Worm (Caenorhabditis elegans): Measurements from ENCODE around the gene T20B12.5.
A peak's percentile ranks its signal among the peaks of the same experiment; 100 is the strongest.

The T20B12.5 gene

DNA sequence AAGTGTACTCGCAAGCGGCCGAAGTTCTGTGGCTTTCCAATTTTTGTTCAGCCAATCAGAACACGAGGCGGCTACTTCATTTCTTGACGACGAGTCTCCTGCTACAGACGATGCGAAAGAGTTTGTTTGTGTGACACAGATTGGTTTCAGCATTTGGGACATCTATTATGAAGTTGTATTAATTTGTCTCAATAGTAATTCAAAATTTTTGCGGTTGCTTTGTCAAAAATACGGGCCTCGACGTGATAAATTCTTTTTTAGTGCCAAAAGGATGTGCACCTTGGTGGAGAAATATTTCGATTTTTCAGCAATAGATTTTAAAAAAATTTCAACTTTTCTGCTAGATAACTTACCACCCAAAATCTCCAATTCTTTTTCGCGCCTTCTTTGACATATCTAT, 3.7 kb upstream of the T20B12.5 start:
- TF ChIP-seq unc-62 (GFP tag; optimal IDR thresholded peaks at IDR 0.05 in 1 of 2), result peak in 1 of 2 experiments; percentile 98
- no peak for TF ChIP-seq unc-62 (tag; optimal IDR thresholded peaks at IDR 0.05)
- TF ChIP-seq hlh-11 (tag; optimal IDR thresholded peaks at IDR 0.05), result no peak
- TF ChIP-seq daf-16 (GFP tag; optimal IDR thresholded peaks at IDR 0.05), result no peak
- TF ChIP-seq daf-16 (tag; optimal IDR thresholded peaks at IDR 0.05), result no peak
- no peak for TF ChIP-seq Y105C5A.15 (GFP tag; IDR thresholded peaks at IDR 0.05)
- TF ChIP-seq spr-1 (tag; optimal IDR thresholded peaks at IDR 0.05), result no peak

DNA sequence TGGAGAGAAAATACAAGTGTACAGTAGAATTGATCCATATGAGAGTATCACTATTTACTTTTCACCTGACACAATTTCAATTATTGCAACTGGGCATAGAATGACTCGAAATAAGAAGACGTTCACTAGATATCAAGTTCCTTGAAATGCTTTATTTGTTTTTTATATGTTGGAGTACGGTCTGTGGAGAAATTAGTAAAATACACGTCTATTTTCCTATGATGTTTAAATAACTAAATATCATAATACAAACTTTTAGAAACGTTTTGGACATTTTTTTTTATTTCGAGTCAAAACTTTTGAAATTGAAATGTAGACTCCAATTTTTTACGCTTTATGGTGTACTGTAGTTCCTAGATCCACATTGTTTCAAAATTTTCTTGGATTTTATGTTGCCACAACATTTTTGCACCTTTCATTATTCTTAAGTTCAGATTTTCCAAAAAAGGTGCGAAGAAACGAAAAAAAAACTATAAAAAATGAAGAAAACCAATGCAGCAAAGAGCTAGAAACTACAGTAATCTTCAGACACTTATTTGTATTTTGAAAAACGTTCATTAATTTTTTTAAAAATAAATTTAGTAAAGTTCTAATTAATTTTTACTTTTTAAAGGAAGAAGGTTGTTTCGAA, 2.6 kb upstream of the T20B12.5 start:
- TF ChIP-seq gei-8 (GFP tag; optimal IDR thresholded peaks at IDR 0.05) (peak; percentile 34), lin-38 (GFP tag; IDR thresholded peaks at IDR 0.05) (no peak), daf-12 (tag; optimal IDR thresholded peaks at IDR 0.05) (no peak), aha-1 (tag) (peak; percentile 53), mep-1 (tag; optimal IDR thresholded peaks at IDR 0.05) (peak; percentile 90), lsy-2 (tag; optimal IDR thresholded peaks at IDR 0.05) (peak in 1 of 2 experiments; percentile 53), zip-11 (GFP tag; IDR thresholded peaks at IDR 0.05) (no peak), Y75B8A.6 (GFP tag; IDR thresholded peaks at IDR 0.05) (0 out of 2 replicates have a peak, but pooled peaks have one; percentile 51), snpc-1.2 (GFP tag; IDR thresholded peaks at IDR 0.05) (peak; percentile 40; the same call in 1 of the 2 replicates), sdz-12 (GFP tag; optimal IDR thresholded peaks at IDR 0.05) (peak; percentile 83), duxl-1 (tag; optimal IDR thresholded peaks at IDR 0.05; ENCODE audit: poor library complexity) (peak; percentile 47), T26A8.4 (GFP tag; IDR thresholded peaks at IDR 0.05) (peak; percentile 81; the same call in 1 of the 2 replicates), hmg-1.1 (GFP tag; IDR thresholded peaks at IDR 0.05) (no peak), dve-1 (tag; optimal IDR thresholded peaks at IDR 0.05; ENCODE audit: insufficient read depth) (peak; percentile 1), nhr-102 (tag; optimal IDR thresholded peaks at IDR 0.05) (peak; percentile 68), daf-16 (GFP tag; optimal IDR thresholded peaks at IDR 0.05) (no peak), daf-16 (tag; optimal IDR thresholded peaks at IDR 0.05) (peak; percentile 33), hlh-30 (tag; optimal IDR thresholded peaks at IDR 0.05; ENCODE audit: insufficient read depth) (no peak), php-3 (GFP tag; IDR thresholded peaks at IDR 0.05) (no peak), D1046.2 (GFP tag; IDR thresholded peaks at IDR 0.05) (peak; percentile 85), nhr-48 (tag; optimal IDR thresholded peaks at IDR 0.05) (peak; percentile 38), zfp-3 (GFP tag; conservative IDR thresholded peaks at IDR 0.05) (peak; percentile 70; the same call in 1 of the 2 replicates)

ce11 chrIII:7365602-7366001, 1.3 kb downstream of the T20B12.5 start, which contains the start of gene F08F8.11:
Gene F08F8.11 (plus strand): TSS chrIII:7365902.
- TF ChIP-seq mxl-3 (GFP tag; optimal IDR thresholded peaks at IDR 0.05) (no peak), nhr-11 (tag; optimal IDR thresholded peaks at IDR 0.05) (no peak), mep-1 (tag; optimal IDR thresholded peaks at IDR 0.05) (no peak), lin-29 (GFP tag; IDR thresholded peaks at IDR 0.05) (no peak), ztf-7 (tag; optimal IDR thresholded peaks at IDR 0.05) (no peak), aha-1 (tag) (peak; percentile 84)

DNA sequence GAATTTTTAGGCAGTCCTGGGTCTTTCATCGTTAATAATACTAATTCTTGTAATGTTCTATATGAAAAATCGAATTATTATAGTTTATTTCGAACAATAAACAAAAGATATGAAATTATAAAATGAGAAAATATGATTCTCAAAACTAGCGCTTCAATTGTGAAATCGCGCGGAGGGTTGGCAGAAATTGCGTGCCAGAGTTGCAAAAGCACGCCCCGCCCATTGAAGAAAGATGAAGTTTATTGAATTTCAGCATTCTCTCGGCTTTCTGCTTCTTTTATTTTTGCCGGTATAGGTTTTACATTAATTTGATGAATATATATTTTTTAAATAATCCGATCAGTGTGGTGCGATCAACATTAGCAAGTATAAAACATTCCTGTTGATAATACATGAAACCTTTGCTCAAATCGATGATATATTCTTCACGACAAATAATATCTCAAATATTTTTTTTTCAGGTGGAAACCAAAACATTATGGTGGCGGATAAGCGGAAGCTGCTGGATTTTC, 7.8 kb downstream of the T20B12.5 start, which contains the start of the genes eco-1 and hmgr-1:
Gene eco-1, minus strand, starts transcription at position 59 of the 512 bp plus-strand sequence.
Gene hmgr-1, plus strand, starts transcription at position 462 of the 512 bp plus-strand sequence.
- TF ChIP-seq hlh-11 (tag; optimal IDR thresholded peaks at IDR 0.05) (no peak), ceh-20 (GFP tag; IDR thresholded peaks at IDR 0.05) (no peak), dmd-8 (GFP tag; IDR thresholded peaks at IDR 0.05) (no peak), nhr-41 (GFP tag; IDR thresholded peaks at IDR 0.05) (no peak), arid-1 (GFP tag; conservative IDR thresholded peaks at IDR 0.05) (0 out of 2 replicates have a peak, but pooled peaks have one; percentile 30), dpl-1 (GFP tag; optimal IDR thresholded peaks at IDR 0.05) (peak; percentile 73), lsy-2 (tag; optimal IDR thresholded peaks at IDR 0.05) (peak in 1 of 2 experiments; percentile 40), ztf-7 (tag; optimal IDR thresholded peaks at IDR 0.05) (no peak), spr-3 (GFP tag; optimal IDR thresholded peaks at IDR 0.05) (no peak), aly-2 (tag; optimal IDR thresholded peaks at IDR 0.05) (no peak), ceh-32 (tag; optimal IDR thresholded peaks at IDR 0.05; ENCODE audit: poor library complexity) (no peak), mes-2 (tag; optimal IDR thresholded peaks at IDR 0.05; ENCODE audit: poor library complexity, severe bottlenecking) (peak; percentile 86)
